Fruit fly (Drosophila melanogaster) S2 (cell line): ENCODE data around the gene CG4914.

Experiments used
- CG8478 ChIP-seq: fragments of >200 bp; optimal IDR thresholded peaks from 2 replicates; lab custom pipeline; 2018
- CTCF ChIP-seq, 2 experiments: fragments of >200 bp; optimal IDR thresholded peaks; 2 replicates each; lab custom pipeline; 2018

The CG4914 gene

DNA sequence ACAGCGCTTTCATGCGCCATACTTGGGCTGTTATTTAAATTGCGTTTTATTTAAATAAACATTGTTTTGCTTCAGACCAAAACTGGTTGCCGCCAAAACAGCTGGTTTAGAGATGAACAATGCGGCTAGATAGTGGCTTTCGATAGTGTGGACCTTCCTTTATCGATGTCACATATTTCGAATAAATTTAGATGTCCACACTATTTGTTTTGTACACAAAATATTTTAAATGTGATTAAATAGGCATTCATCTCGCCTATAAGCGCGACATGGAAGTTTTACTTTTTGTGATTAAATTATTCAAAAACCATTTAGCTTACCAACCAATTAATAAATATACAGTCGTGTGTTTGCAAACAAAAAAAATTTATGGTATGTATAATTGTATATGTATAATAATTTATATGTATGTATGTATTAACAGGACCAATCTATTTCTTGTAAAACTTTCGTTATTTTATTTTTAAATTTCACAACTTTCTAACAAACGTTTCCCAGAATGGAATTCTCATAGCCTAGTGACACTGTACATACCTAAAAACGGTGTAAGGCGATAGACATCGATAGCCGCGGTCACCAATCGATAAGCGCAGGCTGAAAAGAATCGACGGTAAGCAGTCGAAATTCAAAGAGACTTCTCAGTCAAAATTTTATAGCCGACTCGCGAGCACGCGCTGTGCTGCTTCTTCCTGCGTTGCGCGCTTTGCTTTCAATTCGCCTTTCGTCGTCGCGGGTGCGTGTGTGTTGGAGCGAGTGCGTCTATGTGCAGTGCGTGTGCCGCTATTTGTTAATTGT, 45.8 kb downstream of the CG4914 start, which contains the start of the genes RecQ5 and dlp:
Gene RecQ5, minus strand, starts transcription at position 114 of the 795 bp plus-strand sequence.
Gene dlp, plus strand, starts transcription at position 638 of the 795 bp plus-strand sequence.
- TF ChIP-seq CG8478 = no peak
- no peak for TF ChIP-seq CTCF (optimal IDR thresholded peaks at IDR 0.05; lab: Kevin White, UChicago)

DNA sequence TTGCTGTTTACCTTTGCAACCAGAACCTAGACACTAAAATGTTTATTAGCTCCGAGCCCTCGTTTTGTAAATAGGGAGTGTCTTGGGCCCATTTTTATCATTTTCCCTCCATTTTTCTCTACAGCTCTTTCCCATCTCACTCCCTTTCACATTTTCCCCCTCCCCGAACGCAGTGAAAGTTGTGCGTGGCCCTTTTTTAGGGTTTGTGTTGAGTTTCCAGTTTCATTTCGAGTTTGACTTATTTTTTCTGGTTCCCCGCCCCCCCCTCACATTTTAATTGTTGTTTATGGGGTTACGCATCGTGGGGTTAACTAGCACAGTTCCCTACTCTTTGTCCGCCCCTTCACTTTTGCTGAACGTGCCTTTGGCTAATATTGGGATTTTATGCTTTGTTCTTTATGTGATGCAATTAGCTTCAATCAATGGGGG, 52.4 kb downstream of the CG4914 start:
- no peak for TF ChIP-seq CTCF (optimal IDR thresholded peaks at IDR 0.05; lab: Kevin White, UChicago)
- TF ChIP-seq CG8478 = no peak
